Fruit fly (Drosophila melanogaster) whole organism, wandering third instar larva: Measurements from ENCODE around the gene SNRPG.

Source experiments
- Abd-B ChIP-seq: fragments of >200 bp; optimal IDR thresholded peaks from 2 replicates; lab custom pipeline; 2017; ENCODE audit warnings: missing biosample characterization, missing genetic modification characterization
- CG32264 ChIP-seq: fragments of 200-800 bp; sonication (Bioruptor generic); optimal IDR thresholded peaks from 2 replicates; lab custom pipeline; 2016; ENCODE audit warnings: missing biosample characterization, missing genetic modification characterization
- CG9705 ChIP-seq: fragments of 200-800 bp; sonication (Bioruptor generic); optimal IDR thresholded peaks from 2 replicates; lab custom pipeline; 2018; ENCODE audit warnings: missing biosample characterization, mild to moderate bottlenecking, missing genetic modification characterization
- CrebA ChIP-seq: fragments of 200-800 bp; sonication (Bioruptor generic); optimal IDR thresholded peaks from 2 replicates; lab custom pipeline; 2016; ENCODE audit warnings: missing biosample characterization, mild to moderate bottlenecking, missing genetic modification characterization, borderline replicate concordance
- Dif ChIP-seq: fragments of 200-275, 200-300 bp; sonication (Bioruptor generic); optimal IDR thresholded peaks from 2 replicates; lab custom pipeline; 2018; ENCODE audit warnings: missing biosample characterization, missing genetic modification characterization; ENCODE audit not compliant: partially characterized antibody
- HLH106 ChIP-seq: fragments of 200-800 bp; optimal IDR thresholded peaks from 3 replicates; lab custom pipeline; 2019; ENCODE audit warnings: missing biosample characterization, mild to moderate bottlenecking, missing genetic modification characterization, moderate library complexity
- Hnf4 ChIP-seq: fragments of 200-800 bp; sonication (Bioruptor generic); optimal IDR thresholded peaks from 2 replicates; lab custom pipeline; 2016; ENCODE audit warnings: missing biosample characterization, mild to moderate bottlenecking, missing genetic modification characterization
- Hr78 ChIP-seq: fragments of >200 bp; optimal IDR thresholded peaks from 2 replicates; lab custom pipeline; 2017; ENCODE audit warnings: missing biosample characterization, missing genetic modification characterization
- Hr83 ChIP-seq: fragments of 200-300 bp; sonication (Bioruptor generic); optimal IDR thresholded peaks from 2 replicates; lab custom pipeline; 2016; ENCODE audit warnings: missing biosample characterization, mild to moderate bottlenecking, missing genetic modification characterization, moderate library complexity; ENCODE audit not compliant: poor library complexity, severe bottlenecking
- Mio ChIP-seq: sonication (Bioruptor generic); optimal IDR thresholded peaks from 2 replicates; lab custom pipeline; 2016; ENCODE audit warnings: missing biosample characterization, missing genetic modification characterization
- Myc ChIP-seq: fragments of >200 bp; optimal IDR thresholded peaks from 2 replicates; lab custom pipeline; 2017
- N ChIP-seq: fragments of >200 bp; optimal IDR thresholded peaks from 2 replicates; lab custom pipeline; 2018; ENCODE audit warnings: missing biosample characterization, missing external identifiers, missing genetic modification characterization
- OdsH ChIP-seq: fragments of 200-800 bp; sonication (Bioruptor generic); optimal IDR thresholded peaks from 2 replicates; lab custom pipeline; 2016; ENCODE audit warnings: missing biosample characterization, mild to moderate bottlenecking, missing genetic modification characterization
- Rel ChIP-seq, 2 experiments: fragments of 200-800 bp; sonication (Bioruptor generic) in 1 of 2; optimal IDR thresholded peaks; 2 replicates in 1 of 2; 3 replicates in 1 of 2; lab custom pipeline; 2016 to 2019; ENCODE audit warnings: mild to moderate bottlenecking in 2 of 2, missing biosample characterization in 2 of 2, missing genetic modification characterization in 2 of 2, moderate library complexity in 1 of 2
- Sp1 ChIP-seq: fragments of 200-800 bp; sonication (Bioruptor generic); optimal IDR thresholded peaks from 3 replicates; lab custom pipeline; 2019; ENCODE audit warnings: missing biosample characterization, mild to moderate bottlenecking, missing genetic modification characterization, moderate library complexity
- Vsx2 ChIP-seq: fragments of 200-300, 225-300 bp; sonication (Bioruptor generic); optimal IDR thresholded peaks from 2 replicates; lab custom pipeline; 2018; ENCODE audit warnings: missing biosample characterization, missing genetic modification characterization; ENCODE audit not compliant: partially characterized antibody
- br ChIP-seq: fragments of 200-800 bp; sonication (Bioruptor generic); optimal IDR thresholded peaks from 2 replicates; lab custom pipeline; 2016; ENCODE audit warnings: missing biosample characterization, missing genetic modification characterization
- brk ChIP-seq: fragments of 200-800 bp; sonication (Bioruptor generic); optimal IDR thresholded peaks from 2 replicates; lab custom pipeline; 2016; ENCODE audit warnings: missing biosample characterization, mild to moderate bottlenecking, missing genetic modification characterization
- dl ChIP-seq, 2 experiments: fragments of 175-275, 200-275 bp in 1 of 2; fragments of 200-275 bp in 1 of 2; sonication (Bioruptor generic); optimal IDR thresholded peaks; lab custom pipeline; 2018; ENCODE audit warnings: mild to moderate bottlenecking in 2 of 2, missing biosample characterization in 2 of 2, missing genetic modification characterization in 2 of 2, moderate library complexity in 2 of 2; ENCODE audit not compliant: partially characterized antibody in 2 of 2, insufficient read depth in 1 of 2
- dsf ChIP-seq: sonication (Bioruptor generic); optimal IDR thresholded peaks from 2 replicates; lab custom pipeline; 2016; ENCODE audit warnings: missing biosample characterization, missing genetic modification characterization, borderline replicate concordance
- ey ChIP-seq: fragments of 200-800 bp; sonication (Bioruptor generic); optimal IDR thresholded peaks from 2 replicates; lab custom pipeline; 2016; ENCODE audit warnings: missing biosample characterization, missing genetic modification characterization
- foxo ChIP-seq, 2 experiments: fragments of 200-800 bp; sonication (Bioruptor generic); optimal IDR thresholded peaks; 2 replicates in 1 of 2; 3 replicates in 1 of 2; lab custom pipeline; 2016 to 2017; ENCODE audit warnings: missing biosample characterization in 2 of 2, missing genetic modification characterization in 2 of 2
- fru ChIP-seq: fragments of 200-800 bp; sonication (Bioruptor generic); optimal IDR thresholded peaks from 3 replicates; lab custom pipeline; 2016; ENCODE audit warnings: missing biosample characterization, mild to moderate bottlenecking, missing genetic modification characterization
- h ChIP-seq: fragments of 200-800 bp; sonication (Bioruptor generic); optimal IDR thresholded peaks from 3 replicates; lab custom pipeline; 2016; ENCODE audit warnings: missing biosample characterization, mild to moderate bottlenecking, missing genetic modification characterization
- jim ChIP-seq: fragments of 175-275, 200-325 bp; sonication (Bioruptor generic); optimal IDR thresholded peaks from 2 replicates; lab custom pipeline; 2016; ENCODE audit warnings: missing biosample characterization, mild to moderate bottlenecking, missing genetic modification characterization
- lola ChIP-seq: fragments of >200 bp; optimal IDR thresholded peaks from 2 replicates; lab custom pipeline; 2017; ENCODE audit warnings: missing biosample characterization, missing genetic modification characterization
- pan ChIP-seq: fragments of >200 bp; optimal IDR thresholded peaks from 2 replicates; lab custom pipeline; 2017
- psq ChIP-seq: fragments of 200-800 bp; sonication (Bioruptor generic); optimal IDR thresholded peaks from 3 replicates; lab custom pipeline; 2017; ENCODE audit warnings: missing biosample characterization, mild to moderate bottlenecking, missing genetic modification characterization, moderate library complexity
- rgr ChIP-seq: fragments of 200-800 bp; sonication (Bioruptor generic); optimal IDR thresholded peaks from 3 replicates; lab custom pipeline; 2016; ENCODE audit warnings: missing biosample characterization, mild to moderate bottlenecking, missing genetic modification characterization
- sage ChIP-seq: fragments of 200-800 bp; sonication (Bioruptor generic); optimal IDR thresholded peaks from 2 replicates; lab custom pipeline; 2016; ENCODE audit warnings: missing biosample characterization, mild to moderate bottlenecking, missing genetic modification characterization
- sv ChIP-seq: fragments of 200-800 bp; sonication (Bioruptor generic); optimal IDR thresholded peaks from 3 replicates; lab custom pipeline; 2016; ENCODE audit warnings: missing biosample characterization, missing genetic modification characterization
- tai ChIP-seq: sonication (Bioruptor generic); optimal IDR thresholded peaks from 2 replicates; lab custom pipeline; 2016; ENCODE audit warnings: missing biosample characterization, missing genetic modification characterization
- usp ChIP-seq: fragments of >200 bp; optimal IDR thresholded peaks from 2 replicates; lab custom pipeline; 2017; ENCODE audit warnings: missing biosample characterization, missing genetic modification characterization
- woc ChIP-seq: sonication (Bioruptor generic); optimal IDR thresholded peaks from 2 replicates; lab custom pipeline; 2016; ENCODE audit warnings: missing biosample characterization, mild to moderate bottlenecking, missing genetic modification characterization

The SNRPG gene

dm6 chrX:16670262-16670661 is 30.0 kb upstream of the SNRPG start:
- TF ChIP-seq Myc (no peak), lola (no peak), Mio (GFP tag; lab: Kevin White, UChicago) (no peak), Sp1 (no peak), Hr83 (no peak), tai (GFP tag; lab: Kevin White, UChicago) (no peak), Abd-B (no peak), CG32264 (GFP tag; lab: Kevin White, UChicago) (no peak), Dif (no peak), psq (GFP tag; lab: Kevin White, UChicago) (no peak), foxo (GFP tag; optimal IDR thresholded peaks at IDR 0.05; lab: Kevin White, UChicago) (no peak), woc (GFP tag; lab: Kevin White, UChicago) (no peak), Rel (GFP tag; optimal IDR thresholded peaks at IDR 0.05; lab: Kevin White, UChicago) (no peak), Rel (tag; optimal IDR thresholded peaks at IDR 0.05; lab: Kevin White, UChicago) (no peak), dl (GFP tag; optimal IDR thresholded peaks at IDR 0.05; lab: Kevin White, UChicago; ENCODE audit: insufficient read depth in 1 of 2, partially characterized antibody in 2 of 2) (no peak)

- TF ChIP-seq Rel (GFP tag; optimal IDR thresholded peaks at IDR 0.05; lab: Kevin White, UChicago) (no peak), Rel (tag; optimal IDR thresholded peaks at IDR 0.05; lab: Kevin White, UChicago) (peak; percentile 72), h (GFP tag; lab: Kevin White, UChicago) (no peak)
These were observed 29.6 kb upstream of the SNRPG start for dm6 chrX:16669849-16670248.

- TF ChIP-seq jim (GFP tag; lab: Kevin White, UChicago) (no peak), woc (GFP tag; lab: Kevin White, UChicago) (no peak), h (GFP tag; lab: Kevin White, UChicago) (no peak), sv (GFP tag; lab: Kevin White, UChicago) (no peak), Abd-B (no peak), OdsH (GFP tag; lab: Kevin White, UChicago) (no peak), N (GFP tag; lab: Kevin White, UChicago) (no peak), Myc (no peak), CrebA (GFP tag; lab: Kevin White, UChicago) (no peak), psq (GFP tag; lab: Kevin White, UChicago) (no peak), sage (GFP tag; lab: Kevin White, UChicago) (no peak)
- TF ChIP-seq, all 38 proteins: peak for 0
These were observed 24.3 kb upstream of the SNRPG start, which contains the start of gene CG15865 for dm6 chrX:16664405-16665064. Gene CG15865 (minus strand): TSS chrX:16664455.

dm6 chrX:16660632-16661031 is 20.4 kb upstream of the SNRPG start:
- TF ChIP-seq sv (GFP tag; lab: Kevin White, UChicago): no peak
- TF ChIP-seq Hr78: no peak
- TF ChIP-seq CG9705 (GFP tag; lab: Kevin White, UChicago): no peak
- no peak for TF ChIP-seq foxo (GFP tag; optimal IDR thresholded peaks at IDR 0.05; lab: Kevin White, UChicago)
- TF ChIP-seq sage (GFP tag; lab: Kevin White, UChicago): no peak
- TF ChIP-seq N (GFP tag; lab: Kevin White, UChicago): no peak
- no peak for TF ChIP-seq woc (GFP tag; lab: Kevin White, UChicago)
- TF ChIP-seq dl (GFP tag; optimal IDR thresholded peaks at IDR 0.05; lab: Kevin White, UChicago; ENCODE audit: insufficient read depth in 1 of 2, partially characterized antibody in 2 of 2): no peak
- TF ChIP-seq Rel (GFP tag; optimal IDR thresholded peaks at IDR 0.05; lab: Kevin White, UChicago): no peak
- TF ChIP-seq Rel (tag; optimal IDR thresholded peaks at IDR 0.05; lab: Kevin White, UChicago): no peak
- TF ChIP-seq psq (GFP tag; lab: Kevin White, UChicago): no peak
- no peak for TF ChIP-seq OdsH (GFP tag; lab: Kevin White, UChicago)
- no peak for TF ChIP-seq dsf (GFP tag; lab: Kevin White, UChicago)
- no peak for TF ChIP-seq Vsx2
- no peak for TF ChIP-seq CrebA (GFP tag; lab: Kevin White, UChicago)
- TF ChIP-seq br: no peak
- TF ChIP-seq pan (lab: Kevin White, UChicago): no peak
- no peak for TF ChIP-seq fru (GFP tag; lab: Kevin White, UChicago)

- TF ChIP-seq brk (GFP tag; lab: Kevin White, UChicago) (no peak), Abd-B (no peak), Hr78 (no peak), sv (GFP tag; lab: Kevin White, UChicago) (no peak), usp (GFP tag; lab: Kevin White, UChicago) (no peak), lola (no peak), tai (GFP tag; lab: Kevin White, UChicago) (no peak), Hr83 (no peak), psq (GFP tag; lab: Kevin White, UChicago) (peak; percentile 8), Sp1 (peak; percentile 14), foxo (GFP tag; optimal IDR thresholded peaks at IDR 0.05; lab: Kevin White, UChicago) (no peak), dsf (GFP tag; lab: Kevin White, UChicago) (no peak), sage (GFP tag; lab: Kevin White, UChicago) (no peak), Hnf4 (GFP tag; lab: Kevin White, UChicago) (no peak), h (GFP tag; lab: Kevin White, UChicago) (no peak), Dif (no peak), CrebA (GFP tag; lab: Kevin White, UChicago) (no peak), pan (lab: Kevin White, UChicago) (no peak), OdsH (GFP tag; lab: Kevin White, UChicago) (no peak), ey (GFP tag; lab: Kevin White, UChicago) (no peak), Mio (GFP tag; lab: Kevin White, UChicago) (no peak), HLH106 (tag; lab: Kevin White, UChicago) (no peak), Rel (GFP tag; optimal IDR thresholded peaks at IDR 0.05; lab: Kevin White, UChicago) (no peak), Rel (tag; optimal IDR thresholded peaks at IDR 0.05; lab: Kevin White, UChicago) (peak; percentile 48), rgr (GFP tag; lab: Kevin White, UChicago) (peak; percentile 15)
- TF ChIP-seq, all 38 proteins: peak for 4
These were observed 15.6 kb upstream of the SNRPG start for dm6 chrX:16655724-16656235.
